Fruit fly (Drosophila melanogaster) whole organism, embryonic: ENCODE results near the gene CG8419.

Experiments used
- Atf3 ChIP-seq: fragments of 200-800 bp; sonication (Bioruptor generic); optimal IDR thresholded peaks from 3 replicates; lab custom pipeline; 2016; ENCODE audit warnings: missing biosample characterization, missing genetic modification characterization
- BtbVII ChIP-seq: fragments of 200-800 bp; sonication (Bioruptor generic); optimal IDR thresholded peaks from 3 replicates; lab custom pipeline; 2017; ENCODE audit warnings: missing biosample characterization, mild to moderate bottlenecking, missing genetic modification characterization
- CG10267 ChIP-seq: fragments of 200-800 bp; sonication (Bioruptor generic); optimal IDR thresholded peaks from 2 replicates; lab custom pipeline; 2018; ENCODE audit warnings: missing biosample characterization, mild to moderate bottlenecking, missing genetic modification characterization, moderate library complexity
- CG10543 ChIP-seq: fragments of 200-800 bp; sonication (Bioruptor generic); optimal IDR thresholded peaks from 3 replicates; lab custom pipeline; 2017; ENCODE audit warnings: missing biosample characterization, mild to moderate bottlenecking, missing genetic modification characterization, moderate library complexity
- CG11696 ChIP-seq: fragments of 200-800 bp; sonication (Bioruptor generic); IDR thresholded peaks from 2 replicates; pipeline ENCODE4 v1.3.6; 2022; ENCODE audit warnings: missing biosample characterization, missing genetic modification characterization
- CG12219 ChIP-seq: fragments of 200-800 bp; sonication (Bioruptor generic); optimal IDR thresholded peaks from 3 replicates; lab custom pipeline; 2018; ENCODE audit warnings: missing biosample characterization, mild to moderate bottlenecking, missing genetic modification characterization
- CG14860 ChIP-seq: fragments of 200-800 bp; sonication (Bioruptor generic); IDR thresholded peaks from 3 replicates; pipeline ENCODE4 v1.3.6; 2022; ENCODE audit warnings: missing biosample characterization, missing genetic modification characterization; ENCODE audit not compliant: partially characterized antibody
- CG16863 ChIP-seq: fragments of 200-800 bp; sonication (Bioruptor generic); optimal IDR thresholded peaks from 3 replicates; lab custom pipeline; 2016; ENCODE audit warnings: missing biosample characterization, missing genetic modification characterization
- CG17829 ChIP-seq: fragments of 200-800 bp; optimal IDR thresholded peaks from 2 replicates; lab custom pipeline; 2019; ENCODE audit warnings: missing biosample characterization, mild to moderate bottlenecking, missing genetic modification characterization, moderate library complexity
- CG2129 ChIP-seq: fragments of 200-800 bp; sonication (Bioruptor generic); IDR thresholded peaks from 2 replicates; pipeline ENCODE4 v1.3.6; 2022; ENCODE audit warnings: missing biosample characterization, missing genetic modification characterization; ENCODE audit not compliant: partially characterized antibody
- CG33213 ChIP-seq: fragments of 200-800 bp; sonication (Bioruptor generic); optimal IDR thresholded peaks from 3 replicates; lab custom pipeline; 2016; ENCODE audit warnings: missing biosample characterization, missing genetic modification characterization
- CG34422 ChIP-seq: fragments of 200-800 bp; sonication (Bioruptor generic); IDR thresholded peaks from 3 replicates; pipeline ENCODE4 v1.3.6; 2022; ENCODE audit warnings: missing biosample characterization, missing genetic modification characterization
- CG3726 ChIP-seq: fragments of 200-800 bp; sonication (Bioruptor generic); IDR thresholded peaks from 3 replicates; pipeline ENCODE4, ENCODE4 v1.3.6; 2022; ENCODE audit warnings: missing biosample characterization, missing genetic modification characterization
- CG4404 ChIP-seq: fragments of 200-800 bp; sonication (Bioruptor generic); IDR thresholded peaks from 2 replicates; pipeline ENCODE4 v1.3.6; 2022; ENCODE audit warnings: missing biosample characterization, missing genetic modification characterization
- CG5953 ChIP-seq: fragments of 200-800 bp; sonication (Bioruptor generic); IDR thresholded peaks from 2 replicates; pipeline ENCODE4 v1.3.6; 2022; ENCODE audit warnings: missing biosample characterization, missing genetic modification characterization
- CG6654 ChIP-seq: fragments of 200-800 bp; sonication (Bioruptor generic); optimal IDR thresholded peaks from 2 replicates; lab custom pipeline; 2017; ENCODE audit warnings: missing biosample characterization, mild to moderate bottlenecking, missing genetic modification characterization
- CG6689 ChIP-seq: fragments of 200-800 bp; sonication (Bioruptor generic); IDR thresholded peaks from 2 replicates; pipeline ENCODE4 v1.3.6; 2022; ENCODE audit warnings: missing biosample characterization, missing genetic modification characterization
- CG7357 ChIP-seq: fragments of 200-800 bp; sonication (Bioruptor generic); IDR thresholded peaks from 3 replicates; pipeline ENCODE4 v1.3.6; 2022; ENCODE audit warnings: missing biosample characterization, missing genetic modification characterization
- CG7372 ChIP-seq: fragments of 200-800 bp; sonication (Bioruptor generic); IDR thresholded peaks from 2 replicates; pipeline ENCODE4 v1.3.6; 2022; ENCODE audit warnings: missing biosample characterization, missing genetic modification characterization
- CG7745 ChIP-seq: fragments of 200-800 bp; sonication (Bioruptor generic); optimal IDR thresholded peaks from 2 replicates; lab custom pipeline; 2018; ENCODE audit warnings: missing biosample characterization, mild to moderate bottlenecking, missing genetic modification characterization, moderate library complexity
- CG8944 ChIP-seq: fragments of 200-800 bp; sonication (Bioruptor generic); optimal IDR thresholded peaks from 3 replicates; lab custom pipeline; 2016; ENCODE audit warnings: missing biosample characterization, missing genetic modification characterization
- CG9437 ChIP-seq: fragments of 200-800 bp; sonication (Bioruptor generic); optimal IDR thresholded peaks from 2 replicates; lab custom pipeline; 2018; ENCODE audit warnings: missing biosample characterization, mild to moderate bottlenecking, missing genetic modification characterization
- Dfd ChIP-seq, 2 experiments: fragments of >200 bp; optimal IDR thresholded peaks; 2 replicates each; lab custom pipeline; 2017; ENCODE audit warnings: missing biosample characterization in 2 of 2, missing genetic modification characterization in 2 of 2
- H2.0 ChIP-seq: fragments of 200-800 bp; sonication (Bioruptor generic); IDR thresholded peaks from 2 replicates; pipeline ENCODE4 v1.3.6; 2022; ENCODE audit warnings: missing biosample characterization, missing genetic modification characterization
- HHEX ChIP-seq: fragments of 200-800 bp; sonication (Bioruptor generic); optimal IDR thresholded peaks from 3 replicates; lab custom pipeline; 2017; ENCODE audit warnings: missing biosample characterization, mild to moderate bottlenecking, missing genetic modification characterization, missing genetic modification reagents
- MESR4 ChIP-seq: fragments of 200-800 bp; sonication (Bioruptor generic); optimal IDR thresholded peaks from 2 replicates; lab custom pipeline; 2018; ENCODE audit warnings: missing biosample characterization, mild to moderate bottlenecking, missing genetic modification characterization, moderate library complexity
- Oli ChIP-seq: fragments of 200-800 bp; sonication (Bioruptor generic); optimal IDR thresholded peaks from 2 replicates; lab custom pipeline; 2018; ENCODE audit warnings: missing biosample characterization, mild to moderate bottlenecking, missing genetic modification characterization, moderate library complexity
- Ptx1 ChIP-seq: fragments of 200-800 bp; sonication (Bioruptor generic); IDR thresholded peaks from 2 replicates; pipeline ENCODE4 v1.3.6; 2022; ENCODE audit warnings: missing biosample characterization, missing genetic modification characterization
- Trl ChIP-seq, 3 experiments: fragments of >200 bp in 2 of 3; fragments of 200-800 bp in 1 of 3; sonication (Bioruptor generic) in 1 of 3; optimal IDR thresholded peaks; 2 replicates in 1 of 3; 3 replicates in 2 of 3; lab custom pipeline; 2016 to 2017; ENCODE audit warnings: missing biosample characterization in 1 of 3, missing genetic modification characterization in 1 of 3
- btn ChIP-seq: fragments of 200-800 bp; sonication (Bioruptor generic); optimal IDR thresholded peaks from 2 replicates; lab custom pipeline; 2016; ENCODE audit warnings: missing biosample characterization, missing genetic modification characterization
- crc ChIP-seq: fragments of 200-800 bp; sonication (Bioruptor generic); optimal IDR thresholded peaks from 2 replicates; lab custom pipeline; 2016; ENCODE audit warnings: missing biosample characterization, missing genetic modification characterization
- ems ChIP-seq: fragments of 200-800 bp; sonication (Bioruptor generic); optimal IDR thresholded peaks from 3 replicates; lab custom pipeline; 2016; ENCODE audit warnings: missing biosample characterization, missing genetic modification characterization
- eyg ChIP-seq: fragments of 200-800 bp; sonication (Bioruptor generic); optimal IDR thresholded peaks from 3 replicates; lab custom pipeline; 2016; ENCODE audit warnings: missing biosample characterization, missing genetic modification characterization
- gem ChIP-seq: fragments of 200-800 bp; sonication (Bioruptor generic); optimal IDR thresholded peaks from 2 replicates; lab custom pipeline; 2019; ENCODE audit warnings: missing biosample characterization, mild to moderate bottlenecking, missing genetic modification characterization, moderate library complexity
- gsb ChIP-seq: fragments of 200-800 bp; sonication (Bioruptor generic); IDR thresholded peaks from 2 replicates; pipeline ENCODE4 v1.3.6; 2022; ENCODE audit warnings: missing biosample characterization, missing genetic modification characterization
- kay ChIP-seq: fragments of 200-800 bp; sonication (Bioruptor generic); optimal IDR thresholded peaks from 2 replicates; lab custom pipeline; 2016; ENCODE audit warnings: missing biosample characterization, missing genetic modification characterization
- ken ChIP-seq: fragments of 200-800 bp; sonication (Bioruptor generic); IDR thresholded peaks from 3 replicates; pipeline ENCODE4 v1.3.6; 2022; ENCODE audit warnings: missing biosample characterization, missing genetic modification characterization
- lbe ChIP-seq: fragments of 200-800 bp; sonication (Bioruptor generic); optimal IDR thresholded peaks from 2 replicates; lab custom pipeline; 2016; ENCODE audit warnings: missing biosample characterization, mild to moderate bottlenecking, missing genetic modification characterization
- lov ChIP-seq, 2 experiments: fragments of 200-800 bp in 1 of 2; fragments of >200 bp in 1 of 2; sonication (Bioruptor generic) in 1 of 2; IDR thresholded peaks in 1 of 2; optimal IDR thresholded peaks in 1 of 2; 2 replicates in 1 of 2; 3 replicates in 1 of 2; pipeline versions ENCODE4 v1.3.6 to Lab custom; 2017 to 2022; ENCODE audit warnings: missing biosample characterization in 1 of 2, missing genetic modification characterization in 1 of 2
- pfk ChIP-seq: fragments of 200-800 bp; sonication (Bioruptor generic); optimal IDR thresholded peaks from 2 replicates; lab custom pipeline; 2018; ENCODE audit warnings: missing biosample characterization, mild to moderate bottlenecking, missing genetic modification characterization, moderate library complexity
- repo ChIP-seq: fragments of 200-800 bp; sonication (Bioruptor generic); optimal IDR thresholded peaks from 2 replicates; lab custom pipeline; 2016; ENCODE audit warnings: missing biosample characterization, missing genetic modification characterization
- sisA ChIP-seq: fragments of 200-800 bp; sonication (Bioruptor generic); IDR thresholded peaks from 2 replicates; pipeline ENCODE4 v1.3.6; 2022; ENCODE audit warnings: missing biosample characterization, missing genetic modification characterization
- ssp ChIP-seq: fragments of 200-800 bp; sonication (Bioruptor generic); IDR thresholded peaks from 2 replicates; pipeline ENCODE4 v1.3.6; 2022; ENCODE audit warnings: missing biosample characterization, missing genetic modification characterization
- tio ChIP-seq: fragments of 200-800 bp; sonication (Bioruptor generic); optimal IDR thresholded peaks from 2 replicates; lab custom pipeline; 2017; ENCODE audit warnings: missing biosample characterization, missing genetic modification characterization, inconsistent platforms
- tll ChIP-seq, 2 experiments: fragments of 200-800 bp in 1 of 2; fragments of >200 bp in 1 of 2; sonication (Bioruptor generic) in 1 of 2; optimal IDR thresholded peaks; 2 replicates each; lab custom pipeline; 2017 to 2019; ENCODE audit warnings: missing biosample characterization in 2 of 2, missing genetic modification characterization in 2 of 2, mild to moderate bottlenecking in 1 of 2, moderate library complexity in 1 of 2
- usp ChIP-seq: fragments of >200 bp; optimal IDR thresholded peaks from 2 replicates; lab custom pipeline; 2017; ENCODE audit warnings: missing biosample characterization, missing genetic modification characterization

The CG8419 gene

dm6 chr2L:8190681-8191080 lies 15.3 kb upstream of the CG8419 start, which contains the start of gene CG34134:
TSS of gene CG34134 (minus strand) at chr2L:8190781.
- no peak for TF ChIP-seq repo (GFP tag; lab: Kevin White, UChicago)
- no peak for TF ChIP-seq Oli (tag; lab: Kevin White, UChicago)
- TF ChIP-seq Dfd (GFP tag; optimal IDR thresholded peaks at IDR 0.05; lab: Kevin White, UChicago): no peak
- TF ChIP-seq CG12219: no peak
- no peak for TF ChIP-seq lbe (GFP tag; lab: Kevin White, UChicago)
- TF ChIP-seq tio: no peak
- TF ChIP-seq CG8944: no peak
- no peak for TF ChIP-seq H2.0 (GFP tag; lab: Robert Waterston, UW)
- no peak for TF ChIP-seq CG6689 (GFP tag; lab: Robert Waterston, UW)
- no peak for TF ChIP-seq sisA (GFP tag; lab: Robert Waterston, UW)
- no peak for TF ChIP-seq ems (GFP tag; lab: Kevin White, UChicago)
- no peak for TF ChIP-seq usp (GFP tag; lab: Kevin White, UChicago)
- no peak for TF ChIP-seq CG9437 (GFP tag; lab: Kevin White, UChicago)
- no peak for TF ChIP-seq MESR4 (GFP tag; lab: Kevin White, UChicago)
- TF ChIP-seq crc (GFP tag; lab: Kevin White, UChicago): no peak
- TF ChIP-seq kay (GFP tag; lab: Kevin White, UChicago): no peak
- TF ChIP-seq CG11696 (GFP tag; lab: Robert Waterston, UW): no peak
- no peak for TF ChIP-seq Ptx1 (GFP tag; lab: Robert Waterston, UW)
- no peak for TF ChIP-seq CG10267

dm6 chr2L:8195722-8196323 lies 10.1 kb upstream of the CG8419 start:
- no peak for TF ChIP-seq ssp (GFP tag; lab: Robert Waterston, UW)
- TF ChIP-seq CG14860 (GFP tag; lab: Robert Waterston, UW): 0 out of 3 replicates have a peak, but pooled peaks have one; percentile 35
- TF ChIP-seq CG12219: no peak
- no peak for TF ChIP-seq gsb (GFP tag; lab: Robert Waterston, UW)
- TF ChIP-seq CG2129: no peak
- no peak for TF ChIP-seq CG6654 (GFP tag; lab: Kevin White, UChicago)
- no peak for TF ChIP-seq eyg (GFP tag; lab: Kevin White, UChicago)
- no peak for TF ChIP-seq pfk (GFP tag; lab: Kevin White, UChicago)
- TF ChIP-seq ken (GFP tag; lab: Robert Waterston, UW): peak; percentile 31; the same call in 1 of the 3 replicates
- TF ChIP-seq CG34422 (GFP tag; lab: Robert Waterston, UW): no peak

dm6 chr2L:8196757-8197530 lies 9.0 kb upstream of the CG8419 start, which contains the start of the genes CG8475 and CG8460:
TSS of gene CG8475 (minus strand) at chr2L:8196918.
TSS of gene CG8460 (plus strand) at chr2L:8197193.
- TF ChIP-seq lov (optimal IDR thresholded peaks at IDR 0.05; lab: Kevin White, UChicago) (no peak), lov (GFP tag; IDR thresholded peaks at IDR 0.05; lab: Robert Waterston, UW) (no peak), CG7357 (GFP tag; lab: Robert Waterston, UW) (no peak), CG5953 (GFP tag; lab: Robert Waterston, UW) (no peak), CG17829 (tag; lab: Kevin White, UChicago) (no peak), CG7745 (no peak), CG16863 (GFP tag; lab: Kevin White, UChicago) (no peak), CG10543 (GFP tag; lab: Kevin White, UChicago) (no peak), CG33213 (GFP tag; lab: Kevin White, UChicago) (no peak), tll (GFP tag; optimal IDR thresholded peaks at IDR 0.05; lab: Kevin White, UChicago) (no peak), CG7372 (GFP tag; lab: Robert Waterston, UW) (no peak), CG9437 (GFP tag; lab: Kevin White, UChicago) (no peak), btn (GFP tag; lab: Kevin White, UChicago) (no peak), Atf3 (no peak), gem (no peak), BtbVII (GFP tag; lab: Kevin White, UChicago) (no peak), HHEX (GFP tag; lab: Kevin White, UChicago) (no peak), CG4404 (GFP tag; lab: Robert Waterston, UW) (no peak), Dfd (GFP tag; optimal IDR thresholded peaks at IDR 0.05; lab: Kevin White, UChicago) (no peak), Trl (optimal IDR thresholded peaks at IDR 0.05; lab: Kevin White, UChicago) (no peak), Trl (GFP tag; optimal IDR thresholded peaks at IDR 0.05; lab: Kevin White, UChicago) (no peak), CG3726 (GFP tag; lab: Robert Waterston, UW) (no peak)
